Worm (Caenorhabditis elegans): ENCODE results near the gene T12A7.10.

Gene T12A7.10

DNA sequence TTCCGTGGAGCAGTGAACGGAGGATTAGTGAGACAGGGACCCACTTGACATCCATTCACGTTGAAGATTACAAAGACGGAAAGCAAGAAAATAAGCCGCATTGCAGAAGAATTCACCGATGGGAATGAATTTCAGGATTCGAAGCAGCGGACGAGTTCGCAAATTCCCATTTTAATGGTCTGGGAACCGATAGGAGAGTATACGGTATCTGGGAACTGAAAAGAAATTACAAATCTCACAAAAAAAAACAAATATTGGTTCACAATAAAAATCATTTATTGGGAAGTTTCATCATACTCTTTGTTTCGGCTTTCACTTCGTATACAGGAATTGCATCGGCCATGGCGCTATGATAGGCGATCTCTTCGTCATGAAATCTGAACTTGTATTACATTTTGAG lies at the start of gene T12A7.10:
TSS of gene T12A7.10 (minus strand) at position 101 of the 400 bp plus-strand sequence.
- no peak for TF ChIP-seq B0019.2 (GFP tag; conservative IDR thresholded peaks at IDR 0.05)
- TF ChIP-seq lsl-1 (GFP tag; optimal IDR thresholded peaks at IDR 0.05): no peak
- TF ChIP-seq somi-1 (GFP tag; optimal IDR thresholded peaks at IDR 0.05): no peak
- no peak for TF ChIP-seq ceh-91 (GFP tag; IDR thresholded peaks at IDR 0.05)
- TF ChIP-seq B0336.3 (GFP tag; IDR thresholded peaks at IDR 0.05): no peak
- no peak for TF ChIP-seq unc-62 (GFP tag; optimal IDR thresholded peaks at IDR 0.05)
- no peak for TF ChIP-seq cebp-1 (GFP tag; IDR thresholded peaks at IDR 0.05)
- TF ChIP-seq cebp-1 (tag; optimal IDR thresholded peaks at IDR 0.05): no peak
- TF ChIP-seq zfh-2 (GFP tag; conservative IDR thresholded peaks at IDR 0.05): no peak
- TF ChIP-seq repo-1 (tag; optimal IDR thresholded peaks at IDR 0.05): no peak
- no peak for TF ChIP-seq rcor-1 (GFP tag; IDR thresholded peaks at IDR 0.05)
- TF ChIP-seq nhr-120 (GFP tag; IDR thresholded peaks at IDR 0.05): no peak

DNA sequence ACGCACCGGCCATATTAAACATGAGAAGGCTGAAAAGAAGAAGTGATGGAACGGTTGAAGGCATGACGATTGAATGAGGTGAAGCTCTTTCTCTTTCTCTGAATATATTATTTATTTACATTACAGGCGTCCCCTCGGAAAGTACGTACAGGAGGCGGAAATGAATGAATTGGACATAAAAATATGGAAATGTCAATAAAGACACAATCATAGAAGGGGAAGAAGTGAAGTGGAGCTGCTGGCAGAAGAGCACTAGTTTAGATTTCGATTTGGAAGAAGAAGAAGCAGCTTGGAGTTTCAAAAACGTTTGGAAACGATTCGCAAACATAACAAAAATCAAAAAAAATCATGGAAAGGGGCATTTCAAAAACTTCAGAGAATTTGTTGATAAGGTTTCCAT lies 49.1 kb upstream of the T12A7.10 start, which contains the start of gene H01G02.1:
TSS of gene H01G02.1 (minus strand) at position 101 of the 400 bp plus-strand sequence.
- TF ChIP-seq let-607 (tag; optimal IDR thresholded peaks at IDR 0.05) (no peak), egrh-3 (GFP tag; IDR thresholded peaks at IDR 0.05) (no peak), sptf-2 (GFP tag; optimal IDR thresholded peaks at IDR 0.05) (no peak), nhr-179 (tag; optimal IDR thresholded peaks at IDR 0.05) (no peak), ztf-18 (tag; optimal IDR thresholded peaks at IDR 0.05) (no peak), dpl-1 (GFP tag; optimal IDR thresholded peaks at IDR 0.05) (no peak), atf-7 (tag; optimal IDR thresholded peaks at IDR 0.05) (no peak), K12H6.12 (tag; optimal IDR thresholded peaks at IDR 0.05) (no peak), Y53G8AR.9 (GFP tag; conservative IDR thresholded peaks at IDR 0.05) (no peak), sea-2 (GFP tag; IDR thresholded peaks at IDR 0.05) (no peak), unc-62 (GFP tag; optimal IDR thresholded peaks at IDR 0.05) (no peak), repo-1 (tag; optimal IDR thresholded peaks at IDR 0.05) (no peak), hrde-1 (tag; optimal IDR thresholded peaks at IDR 0.05; ENCODE audit: borderline replicate concordance) (no peak), rec-8 (tag; optimal IDR thresholded peaks at IDR 0.05) (no peak), Y79H2A.3 (GFP tag; conservative IDR thresholded peaks at IDR 0.05) (no peak), cebp-2 (GFP tag; IDR thresholded peaks at IDR 0.05) (no peak), Y95B8A.8 (GFP tag; IDR thresholded peaks at IDR 0.05) (no peak), lin-35 (GFP tag; optimal IDR thresholded peaks at IDR 0.05) (no peak), aptf-2 (GFP tag; conservative IDR thresholded peaks at IDR 0.05) (no peak)

DNA sequence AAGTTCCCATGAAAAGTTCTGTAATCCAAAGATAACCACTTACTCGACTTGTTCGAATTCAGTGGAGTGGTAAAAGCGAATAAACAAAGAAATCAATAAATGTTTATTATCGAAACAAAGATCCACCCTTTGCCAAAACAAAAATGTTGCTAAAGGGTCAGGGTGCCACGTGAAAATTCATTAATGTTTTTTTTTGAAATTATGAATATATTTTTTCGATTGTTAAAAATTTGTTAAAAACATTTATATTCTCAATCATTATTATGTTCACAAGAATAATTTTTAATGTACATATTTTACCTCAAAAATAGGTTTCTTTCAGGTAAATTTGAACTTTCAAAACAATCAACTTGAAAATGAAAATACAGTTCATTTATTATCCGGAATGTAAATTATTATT lies 48.1 kb upstream of the T12A7.10 start, which contains the start of gene H01G02.4:
TSS of gene H01G02.4 (minus strand) at position 101 of the 400 bp plus-strand sequence.
- no peak for TF ChIP-seq C06A6.2 (GFP tag; conservative IDR thresholded peaks at IDR 0.05)

DNA sequence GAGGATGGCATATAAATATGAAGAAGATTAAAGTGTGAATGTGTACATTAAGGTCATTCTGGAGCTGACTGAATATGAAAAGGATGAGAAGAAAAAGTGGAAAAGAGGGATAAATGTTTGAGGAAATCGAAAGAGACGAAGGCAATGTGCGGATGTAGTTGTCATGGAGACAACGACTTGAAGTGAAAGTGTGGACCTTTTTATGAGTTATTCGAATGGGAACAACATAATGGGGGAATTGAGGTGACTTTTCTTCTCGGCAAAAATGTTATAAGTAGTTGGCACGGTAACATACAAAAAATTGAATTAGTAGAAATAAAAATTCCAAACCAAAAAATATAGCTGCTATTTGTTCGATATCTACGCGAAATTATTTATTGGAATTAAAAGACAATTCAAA lies 46.2 kb upstream of the T12A7.10 start, which contains the start of gene dyf-18:
TSS of gene dyf-18 (minus strand) at position 101 of the 400 bp plus-strand sequence.
- TF ChIP-seq ztf-6 (GFP tag; IDR thresholded peaks at IDR 0.05) (no peak), dox-1 (GFP tag; IDR thresholded peaks at IDR 0.05) (no peak), Y53G8AR.9 (GFP tag; conservative IDR thresholded peaks at IDR 0.05) (no peak), sea-2 (GFP tag; IDR thresholded peaks at IDR 0.05) (no peak), lag-1 (GFP tag; IDR thresholded peaks at IDR 0.05) (no peak)

DNA sequence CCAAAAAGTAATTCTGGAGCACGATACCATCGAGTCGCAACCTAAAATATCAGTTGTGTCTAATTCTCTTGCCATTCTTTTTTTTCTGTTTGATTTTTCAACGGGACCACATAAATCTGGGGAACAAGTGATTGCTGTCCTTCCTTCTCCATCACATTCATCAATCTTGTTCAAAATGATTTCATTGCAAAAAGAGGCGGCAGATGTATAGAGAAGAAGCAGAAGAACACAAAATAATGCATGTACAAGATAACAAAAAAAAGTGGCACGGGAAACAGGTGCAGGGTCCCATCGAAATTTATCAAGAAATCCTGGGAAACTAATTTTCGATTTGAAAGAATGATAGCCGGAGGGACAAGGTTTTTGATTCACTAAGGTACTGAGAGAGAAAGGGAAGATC lies 44.3 kb upstream of the T12A7.10 start:
- TF ChIP-seq unc-130 (GFP tag; optimal IDR thresholded peaks at IDR 0.05) (no peak), Y53F4B.3 (GFP tag; IDR thresholded peaks at IDR 0.05) (no peak), nhr-179 (tag; optimal IDR thresholded peaks at IDR 0.05) (no peak)
